Fruit fly (Drosophila melanogaster) whole organism, pupa: Measurements from ENCODE around the gene RhoGAP92B.

Source experiments
- CG12605 ChIP-seq: fragments of 200-800 bp; sonication (Bioruptor generic); IDR thresholded peaks from 2 replicates; pipeline ENCODE4 v1.3.6; 2022; ENCODE audit warnings: missing biosample characterization, missing genetic modification characterization
- CG13204 ChIP-seq: fragments of 200-800 bp; sonication (Bioruptor generic); optimal IDR thresholded peaks from 2 replicates; lab custom pipeline; 2018; ENCODE audit warnings: missing biosample characterization, mild to moderate bottlenecking, missing genetic modification characterization, moderate library complexity
- CG15710 ChIP-seq: fragments of 200-800 bp; sonication (Bioruptor generic); optimal IDR thresholded peaks from 2 replicates; lab custom pipeline; 2018; ENCODE audit warnings: missing biosample characterization, mild to moderate bottlenecking, missing genetic modification characterization, moderate library complexity
- CG32121 ChIP-seq: fragments of 200-800 bp; sonication (Bioruptor generic); IDR thresholded peaks from 2 replicates; pipeline ENCODE4 v1.3.6; 2022; ENCODE audit warnings: missing biosample characterization, missing genetic modification characterization
- CG8159 ChIP-seq: fragments of 200-800 bp; sonication (Bioruptor generic); optimal IDR thresholded peaks from 3 replicates; lab custom pipeline; 2018; ENCODE audit warnings: missing biosample characterization, mild to moderate bottlenecking, missing genetic modification characterization, moderate library complexity
- CG9948 ChIP-seq: fragments of 200-800 bp; sonication (Bioruptor generic); optimal IDR thresholded peaks from 2 replicates; lab custom pipeline; 2018; ENCODE audit warnings: missing biosample characterization, mild to moderate bottlenecking, missing genetic modification characterization, moderate library complexity
- EcR ChIP-seq: fragments of 200-800 bp; sonication (Bioruptor generic); optimal IDR thresholded peaks from 3 replicates; lab custom pipeline; 2019; ENCODE audit warnings: missing biosample characterization, missing genetic modification characterization, mild to moderate bottlenecking, moderate library complexity, missing genetic modification reagents
- Ets98B ChIP-seq: fragments of 200-800 bp; sonication (Bioruptor generic); IDR thresholded peaks from 2 replicates; pipeline ENCODE4 v1.3.6; 2022; ENCODE audit warnings: missing biosample characterization, missing genetic modification characterization
- Pif1B ChIP-seq: fragments of 200-800 bp; sonication (Bioruptor generic); optimal IDR thresholded peaks from 3 replicates; lab custom pipeline; 2016; ENCODE audit warnings: missing biosample characterization, missing genetic modification characterization
- Snoo ChIP-seq: fragments of 200-800 bp; sonication (Bioruptor generic); optimal IDR thresholded peaks from 3 replicates; lab custom pipeline; 2017; ENCODE audit warnings: missing biosample characterization, mild to moderate bottlenecking, missing genetic modification characterization, inconsistent platforms
- rn ChIP-seq: fragments of 200-800 bp; sonication (Bioruptor generic); IDR thresholded peaks from 2 replicates; pipeline ENCODE4 v1.3.6; 2022; ENCODE audit warnings: missing biosample characterization, missing genetic modification characterization

- TF ChIP-seq CG9948 = no peak
- no peak for TF ChIP-seq CG8159 (tag; lab: Kevin White, UChicago)
- TF ChIP-seq CG12605 (GFP tag; lab: Robert Waterston, UW) = no peak
- TF ChIP-seq CG15710 = no peak
- no peak for TF ChIP-seq CG13204 (GFP tag; lab: Kevin White, UChicago)
- no peak for TF ChIP-seq EcR (GFP tag; lab: Kevin White, UChicago)
- TF ChIP-seq CG32121 (GFP tag; lab: Robert Waterston, UW) = no peak
- TF ChIP-seq Pif1B (GFP tag; lab: Kevin White, UChicago) = no peak
- no peak for TF ChIP-seq Ets98B
- no peak for TF ChIP-seq rn (GFP tag; lab: Robert Waterston, UW)
- TF ChIP-seq Snoo = no peak
These were observed 37.3 kb downstream of the RhoGAP92B start, which contains the start of gene CG46042 for dm6 chr3R:19942312-19942711.
